Worm (Caenorhabditis elegans) whole organism, L1 larva: ENCODE results near the gene T19H5.7.

ENCODE experiments used
- ceh-82 ChIP-seq, 3 experiments: fragments of 150-350 bp in 1 of 3; sonication (generic microtip) in 2 of 3; optimal IDR thresholded peaks; 2 replicates each; lab custom pipeline; 2014 to 2017; ENCODE audit warnings: missing biosample characterization in 3 of 3, missing genetic modification characterization in 3 of 3
- elt-3 ChIP-seq, 6 experiments: fragments of 150-350 bp in 1 of 6; sonication (generic microtip); optimal IDR thresholded peaks; 2 replicates each; lab custom pipeline; 2017 to 2018; ENCODE audit warnings: missing biosample characterization in 6 of 6, missing genetic modification characterization in 6 of 6, inconsistent platforms in 1 of 6
- nhr-77 ChIP-seq: fragments of 150-350 bp; optimal IDR thresholded peaks from 2 replicates; lab custom pipeline; 2014; ENCODE audit warnings: missing biosample characterization, missing genetic modification characterization
- nhr-90 ChIP-seq: sonication (generic microtip); optimal IDR thresholded peaks from 2 replicates; lab custom pipeline; 2016; ENCODE audit warnings: mild to moderate bottlenecking, missing genetic modification characterization, missing compliant biosample characterization; ENCODE audit not compliant: poor library complexity
- pqm-1 ChIP-seq: sonication (generic microtip); optimal IDR thresholded peaks from 3 replicates; lab custom pipeline; 2017; ENCODE audit warnings: missing biosample characterization, missing genetic modification characterization

- TF ChIP-seq ceh-82 (tag; optimal IDR thresholded peaks at IDR 0.05; lab: Kevin White, UChicago): no peak
- TF ChIP-seq nhr-90: no peak
- peak; percentile 66 for TF ChIP-seq nhr-77 (tag; lab: Kevin White, UChicago)
- no peak for TF ChIP-seq pqm-1 (tag; lab: Kevin White, UChicago)
- TF ChIP-seq elt-3 (tag; optimal IDR thresholded peaks at IDR 0.05; lab: Kevin White, UChicago): no peak
These were observed 1.5 kb upstream of the T19H5.7 start for ce11 chrII:9481427-9481826.
